Worm (Caenorhabditis elegans) whole organism, late embryonic: ENCODE measurements around the gene C09G1.2.

Experiments
- C08G9.2 ChIP-seq: sonication (generic microtip); optimal IDR thresholded peaks from 2 replicates; lab custom pipeline; 2016; ENCODE audit warnings: mild to moderate bottlenecking, missing genetic modification characterization, moderate library complexity, missing compliant biosample characterization
- F13H6.1 ChIP-seq: sonication (generic microtip); optimal IDR thresholded peaks from 2 replicates; lab custom pipeline; 2016; ENCODE audit warnings: missing genetic modification characterization, missing compliant biosample characterization
- K02D7.2 ChIP-seq: sonication (generic microtip); optimal IDR thresholded peaks from 2 replicates; lab custom pipeline; 2017; ENCODE audit warnings: mild to moderate bottlenecking, missing genetic modification characterization, missing compliant biosample characterization
- T23F11.4 ChIP-seq: fragments of 200-800 bp; sonication (Bioruptor generic); optimal IDR thresholded peaks from 2 replicates; lab custom pipeline; 2018; ENCODE audit warnings: mild to moderate bottlenecking, missing genetic modification characterization, missing compliant biosample characterization
- ahr-1 ChIP-seq: sonication (generic microtip); optimal IDR thresholded peaks from 2 replicates; lab custom pipeline; 2016; ENCODE audit warnings: missing genetic modification characterization, missing compliant biosample characterization
- ama-1 ChIP-seq: fragments of 150-350 bp; optimal IDR thresholded peaks from 2 replicates; lab custom pipeline; 2014
- ceh-14 ChIP-seq: sonication (generic microtip); optimal IDR thresholded peaks from 2 replicates; lab custom pipeline; 2016; ENCODE audit warnings: missing genotype, missing genetic modification characterization, missing compliant biosample characterization
- ceh-24 ChIP-seq: sonication (generic microtip); optimal IDR thresholded peaks from 2 replicates; lab custom pipeline; 2016; ENCODE audit warnings: mild to moderate bottlenecking, missing genetic modification characterization, missing compliant biosample characterization
- ceh-30 ChIP-seq: fragments of 150-350 bp; optimal IDR thresholded peaks from 2 replicates; lab custom pipeline; 2014; ENCODE audit warnings: missing biosample characterization, missing genetic modification characterization
- ceh-6 ChIP-seq: fragments of 200-800 bp; sonication (Bioruptor generic); optimal IDR thresholded peaks from 2 replicates; lab custom pipeline; 2018; ENCODE audit warnings: mild to moderate bottlenecking, missing genetic modification characterization, missing compliant biosample characterization
- elt-2 ChIP-seq: sonication (generic microtip); optimal IDR thresholded peaks from 2 replicates; lab custom pipeline; 2016; ENCODE audit warnings: missing genetic modification reagents, missing genetic modification characterization, missing compliant biosample characterization
- ets-4 ChIP-seq: sonication (generic microtip); optimal IDR thresholded peaks from 2 replicates; lab custom pipeline; 2016; ENCODE audit warnings: missing genetic modification characterization, missing compliant biosample characterization
- fax-1 ChIP-seq: sonication (generic microtip); optimal IDR thresholded peaks from 2 replicates; lab custom pipeline; 2016; ENCODE audit warnings: missing genotype, missing genetic modification characterization, missing compliant biosample characterization
- gmeb-2 ChIP-seq: sonication (generic microtip); optimal IDR thresholded peaks from 2 replicates; lab custom pipeline; 2016; ENCODE audit warnings: missing genetic modification characterization, inconsistent platforms, missing compliant biosample characterization
- hlh-15 ChIP-seq: sonication (generic microtip); optimal IDR thresholded peaks from 2 replicates; lab custom pipeline; 2016; ENCODE audit warnings: missing genetic modification characterization, missing compliant biosample characterization
- hlh-30 ChIP-seq: sonication (generic microtip); optimal IDR thresholded peaks from 2 replicates; lab custom pipeline; 2017; ENCODE audit warnings: antibody characterized with exemption, missing genetic modification characterization, missing compliant biosample characterization; ENCODE audit not compliant: insufficient read depth
- hlh-6 ChIP-seq: sonication (generic microtip); optimal IDR thresholded peaks from 2 replicates; lab custom pipeline; 2016; ENCODE audit warnings: missing genotype, missing genetic modification characterization, missing compliant biosample characterization
- lim-6 ChIP-seq: sonication (generic microtip); optimal IDR thresholded peaks from 2 replicates; lab custom pipeline; 2016; ENCODE audit warnings: missing genetic modification characterization, missing compliant biosample characterization
- madf-2 ChIP-seq: sonication (generic microtip); optimal IDR thresholded peaks from 2 replicates; lab custom pipeline; 2017; ENCODE audit warnings: missing genetic modification characterization, missing compliant biosample characterization
- mec-3 ChIP-seq: sonication (generic microtip); optimal IDR thresholded peaks from 2 replicates; lab custom pipeline; 2016; ENCODE audit warnings: borderline replicate concordance, missing genetic modification characterization, missing compliant biosample characterization
- nfya-1 ChIP-seq: sonication (generic microtip); optimal IDR thresholded peaks from 2 replicates; lab custom pipeline; 2017; ENCODE audit warnings: missing genetic modification characterization, mild to moderate bottlenecking, missing compliant biosample characterization, antibody characterized with exemption, moderate library complexity
- nhr-11 ChIP-seq: fragments of 150-350 bp; optimal IDR thresholded peaks from 2 replicates; lab custom pipeline; 2014; ENCODE audit warnings: missing biosample characterization, missing genetic modification characterization
- pax-1 ChIP-seq: fragments of 150-350 bp; optimal IDR thresholded peaks from 2 replicates; lab custom pipeline; 2014; ENCODE audit warnings: missing biosample characterization, missing genetic modification characterization
- pha-4 ChIP-seq: fragments of 150-350 bp; optimal IDR thresholded peaks from 2 replicates; lab custom pipeline; 2018; ENCODE audit warnings: missing biosample characterization, missing genetic modification reagents, missing genetic modification characterization
- pqm-1 ChIP-seq: sonication (generic microtip); optimal IDR thresholded peaks from 2 replicates; lab custom pipeline; 2016; ENCODE audit warnings: missing genetic modification characterization, missing compliant biosample characterization
- rnt-1 ChIP-seq: sonication (generic microtip); optimal IDR thresholded peaks from 2 replicates; lab custom pipeline; 2016; ENCODE audit warnings: missing genetic modification characterization, missing compliant biosample characterization
- sdc-2 ChIP-seq: sonication (generic microtip); optimal IDR thresholded peaks from 2 replicates; lab custom pipeline; 2016; ENCODE audit warnings: missing genotype, missing genetic modification characterization, missing compliant biosample characterization
- sox-4 ChIP-seq: sonication (generic microtip); optimal IDR thresholded peaks from 2 replicates; lab custom pipeline; 2017; ENCODE audit warnings: mild to moderate bottlenecking, missing genetic modification characterization, inconsistent platforms, missing compliant biosample characterization
- tbx-2 ChIP-seq: sonication (generic microtip); optimal IDR thresholded peaks from 2 replicates; lab custom pipeline; 2016; ENCODE audit warnings: missing genetic modification characterization, missing compliant biosample characterization
- ttx-3 ChIP-seq: sonication (generic microtip); optimal IDR thresholded peaks from 2 replicates; lab custom pipeline; 2016; ENCODE audit warnings: missing genetic modification reagents, missing genetic modification characterization, missing compliant biosample characterization
- unc-42 ChIP-seq: sonication (generic microtip); optimal IDR thresholded peaks from 2 replicates; lab custom pipeline; 2016; ENCODE audit warnings: missing genotype, missing genetic modification characterization, missing compliant biosample characterization
- unc-55 ChIP-seq: sonication (generic microtip); optimal IDR thresholded peaks from 2 replicates; lab custom pipeline; 2017; ENCODE audit warnings: missing biosample characterization, missing genetic modification reagents, missing genetic modification characterization
- unc-86 ChIP-seq: sonication (generic microtip); optimal IDR thresholded peaks from 2 replicates; lab custom pipeline; 2016; ENCODE audit warnings: missing genetic modification characterization, missing compliant biosample characterization

Gene C09G1.2

DNA sequence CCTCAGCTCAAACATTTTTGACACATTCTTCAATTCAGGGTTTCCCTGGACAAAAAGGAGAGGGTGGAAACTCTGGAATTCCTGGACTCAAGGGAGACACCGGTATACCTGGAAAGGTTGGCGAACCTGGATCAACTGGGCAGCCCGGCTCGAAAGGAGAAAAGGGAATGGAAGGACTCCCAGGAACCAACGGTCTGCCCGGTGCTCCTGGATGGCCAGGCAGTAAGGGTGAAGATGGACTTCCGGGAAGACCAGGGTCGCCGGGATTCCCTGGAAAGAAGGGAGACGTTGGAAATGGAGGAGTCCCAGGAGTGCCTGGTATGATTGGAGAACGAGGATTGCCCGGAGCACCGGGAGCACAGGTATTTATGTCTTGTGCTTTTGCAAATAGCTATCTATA is 36.7 kb downstream of the C09G1.2 start:
- TF ChIP-seq sdc-2 (tag; lab: Kevin White, UChicago) (no peak), hlh-30 (tag; lab: Kevin White, UChicago) (no peak), F13H6.1 (tag; lab: Kevin White, UChicago) (no peak), mec-3 (tag; lab: Kevin White, UChicago) (peak; percentile 12)

DNA sequence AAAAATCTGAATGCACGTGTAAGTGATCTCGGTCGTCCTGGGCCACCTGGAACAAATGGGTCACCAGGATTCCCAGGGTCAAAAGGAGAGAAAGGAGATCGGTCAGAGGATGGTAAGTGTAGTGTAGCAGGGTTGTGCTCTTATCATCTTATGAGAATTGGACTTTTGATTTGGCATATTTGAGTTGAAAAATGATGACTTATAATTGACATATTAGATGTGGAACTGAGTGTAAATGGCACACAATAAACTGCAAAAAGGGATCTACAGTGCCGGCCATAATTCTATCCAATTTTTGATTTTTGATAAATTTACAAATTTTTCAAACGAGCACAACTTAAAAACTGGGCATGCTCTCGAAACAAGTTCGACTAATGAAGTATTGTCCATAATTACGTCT is 38.3 kb downstream of the C09G1.2 start:
- TF ChIP-seq T23F11.4 (GFP tag; lab: Kevin White, UChicago) (no peak), gmeb-2 (no peak), rnt-1 (no peak), unc-86 (tag; lab: Kevin White, UChicago) (no peak), ceh-24 (tag; lab: Kevin White, UChicago) (no peak), madf-2 (no peak), pha-4 (tag; lab: Kevin White, UChicago) (no peak), tbx-2 (tag; lab: Kevin White, UChicago) (no peak), nhr-11 (tag; lab: Kevin White, UChicago) (no peak), pax-1 (tag; lab: Kevin White, UChicago) (no peak), sox-4 (tag; lab: Kevin White, UChicago) (no peak), ceh-6 (GFP tag; lab: Kevin White, UChicago) (no peak)

ce11 chrX:15943709-15944108 is 38.8 kb downstream of the C09G1.2 start, which contains the start of gene mec-5:
mec-5 (plus strand) TSS chrX:15944009.
- TF ChIP-seq T23F11.4 (GFP tag; lab: Kevin White, UChicago) (no peak), sdc-2 (tag; lab: Kevin White, UChicago) (no peak), hlh-15 (tag; lab: Kevin White, UChicago) (no peak)

DNA sequence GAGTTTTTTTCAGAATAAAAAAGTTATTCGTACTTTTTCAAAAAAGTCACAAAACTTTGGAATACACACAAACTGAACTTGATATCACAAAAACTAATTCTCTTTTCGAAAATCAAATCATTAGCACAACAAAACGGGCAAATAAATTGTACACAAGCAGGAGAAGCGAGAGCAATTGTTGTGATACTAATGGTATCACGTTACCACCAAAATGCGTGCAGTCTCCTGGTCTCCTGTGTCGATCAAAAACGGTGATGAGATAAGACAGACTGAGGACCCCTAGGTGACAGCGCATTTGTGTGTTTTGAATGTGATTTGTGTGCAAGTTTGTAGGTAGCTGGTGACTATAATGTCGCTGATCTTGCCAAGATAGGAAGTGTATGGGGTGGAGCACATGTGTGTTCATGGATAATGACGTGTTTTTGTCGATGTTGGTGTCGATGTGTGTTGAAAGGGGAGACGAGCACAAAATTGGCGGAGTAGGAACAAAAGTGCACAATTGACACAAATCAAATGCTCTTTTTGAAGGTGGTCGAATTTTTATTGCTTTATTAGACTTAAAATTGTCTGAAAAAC is 42.7 kb downstream of the C09G1.2 start:
- TF ChIP-seq nfya-1 (tag; lab: Kevin White, UChicago) (no peak), elt-2 (tag; lab: Kevin White, UChicago) (peak; percentile 42), lim-6 (no peak), C08G9.2 (tag; lab: Kevin White, UChicago) (no peak), ceh-14 (tag; lab: Kevin White, UChicago) (no peak), sdc-2 (tag; lab: Kevin White, UChicago) (no peak)

- TF ChIP-seq ceh-30 (tag; lab: Kevin White, UChicago) (no peak), hlh-30 (tag; lab: Kevin White, UChicago) (no peak), hlh-6 (no peak), pqm-1 (tag; lab: Kevin White, UChicago) (no peak), F13H6.1 (tag; lab: Kevin White, UChicago) (no peak), unc-42 (tag; lab: Kevin White, UChicago) (no peak), nfya-1 (tag; lab: Kevin White, UChicago) (no peak), fax-1 (tag; lab: Kevin White, UChicago) (no peak), ttx-3 (tag; lab: Kevin White, UChicago) (no peak), ama-1 (lab: Kevin White, UChicago) (no peak), K02D7.2 (tag; lab: Kevin White, UChicago) (no peak), pha-4 (tag; lab: Kevin White, UChicago) (no peak), gmeb-2 (no peak), ceh-6 (GFP tag; lab: Kevin White, UChicago) (no peak), ets-4 (tag; lab: Kevin White, UChicago) (no peak), unc-55 (GFP tag; lab: Kevin White, UChicago) (no peak), tbx-2 (tag; lab: Kevin White, UChicago) (no peak), ahr-1 (no peak)
These were observed 43.3 kb downstream of the C09G1.2 start, which contains the start of gene mrp-3 for ce11 chrX:15939224-15939623. mrp-3 (minus strand) TSS chrX:15939324.
